Worm (Caenorhabditis elegans) whole organism, early embryonic: ENCODE results near the gene hsp-4.
"Not testable (repeated sequence)": the region's sequence is repeated elsewhere in the genome, so short reads cannot be mapped to it uniquely, and the experiment has no call there.

Experiments used
- B0310.2 ChIP-seq: sonication (generic microtip); optimal IDR thresholded peaks from 2 replicates; lab custom pipeline; 2016; ENCODE audit warnings: mild to moderate bottlenecking, missing genetic modification characterization, missing compliant biosample characterization
- F13C5.2 ChIP-seq: sonication (generic microtip); optimal IDR thresholded peaks from 2 replicates; lab custom pipeline; 2017; ENCODE audit warnings: mild to moderate bottlenecking, missing genetic modification characterization, inconsistent platforms, missing compliant biosample characterization
- aly-1 ChIP-seq: sonication (generic microtip); optimal IDR thresholded peaks from 2 replicates; lab custom pipeline; 2016; ENCODE audit warnings: missing genetic modification characterization, missing compliant biosample characterization
- ama-1 ChIP-seq: fragments of 150-350 bp; optimal IDR thresholded peaks from 2 replicates; lab custom pipeline; 2014
- ceh-13 ChIP-seq: fragments of 200-800 bp; sonication (Bioruptor generic); optimal IDR thresholded peaks from 2 replicates; lab custom pipeline; 2018; ENCODE audit warnings: mild to moderate bottlenecking, missing genetic modification characterization, missing compliant biosample characterization
- ceh-36 ChIP-seq: sonication (generic microtip); optimal IDR thresholded peaks from 2 replicates; lab custom pipeline; 2016; ENCODE audit warnings: missing genetic modification characterization, inconsistent platforms, missing compliant biosample characterization
- ets-7 ChIP-seq: sonication (generic microtip); optimal IDR thresholded peaks from 2 replicates; lab custom pipeline; 2016; ENCODE audit warnings: missing genotype, missing genetic modification characterization, missing compliant biosample characterization
- flt-1 ChIP-seq: fragments of 200-800 bp; sonication (Bioruptor generic); IDR thresholded peaks from 2 replicates; pipeline ENCODE4 v1.3.6; 2022; ENCODE audit warnings: missing genetic modification characterization, missing compliant biosample characterization
- hmbx-1 ChIP-seq: sonication (generic microtip); optimal IDR thresholded peaks from 2 replicates; lab custom pipeline; 2016; ENCODE audit warnings: mild to moderate bottlenecking, missing genetic modification characterization, missing compliant biosample characterization
- hmg-4 ChIP-seq: fragments of 200-800 bp; sonication (Bioruptor generic); optimal IDR thresholded peaks from 2 replicates; lab custom pipeline; 2018; ENCODE audit warnings: mild to moderate bottlenecking, missing genetic modification characterization, missing compliant biosample characterization
- hnd-1 ChIP-seq: sonication (generic microtip); optimal IDR thresholded peaks from 2 replicates; lab custom pipeline; 2016; ENCODE audit warnings: missing genetic modification characterization, missing compliant biosample characterization
- pes-1 ChIP-seq: fragments of 200-800 bp; sonication (Bioruptor generic); IDR thresholded peaks from 2 replicates; pipeline ENCODE4 v1.3.6; 2022; ENCODE audit warnings: missing genetic modification reagents, missing genetic modification characterization, missing compliant biosample characterization
- scrt-1 ChIP-seq: fragments of 200-800 bp; sonication (Bioruptor generic); IDR thresholded peaks from 2 replicates; pipeline ENCODE4 v1.3.6; 2022; ENCODE audit warnings: missing genetic modification characterization, missing compliant biosample characterization
- sea-1 ChIP-seq: fragments of 200-800 bp; sonication (Bioruptor generic); conservative IDR thresholded peaks from 2 replicates; pipeline ENCODE4 v1.3.6; 2022; ENCODE audit warnings: missing genetic modification characterization, missing compliant biosample characterization
- tbx-11 ChIP-seq: fragments of 200-800 bp; sonication (Bioruptor generic); IDR thresholded peaks from 2 replicates; pipeline ENCODE4 v1.3.6; 2022; ENCODE audit warnings: missing genetic modification characterization, missing compliant biosample characterization
- tbx-37 ChIP-seq: fragments of 200-800 bp; sonication (Bioruptor generic); conservative IDR thresholded peaks from 2 replicates; pipeline ENCODE4 v1.3.6; 2022; ENCODE audit warnings: missing genetic modification reagents, missing genetic modification characterization, missing compliant biosample characterization
- tra-4 ChIP-seq: sonication (generic microtip); optimal IDR thresholded peaks from 2 replicates; lab custom pipeline; 2017; ENCODE audit warnings: missing genetic modification characterization, missing compliant biosample characterization

Gene hsp-4

ce11 chrII:7379021-7379420, 26.6 kb upstream of the hsp-4 start, which contains the start of gene C07D10.6:
Gene C07D10.6 (plus strand): TSS chrII:7379321.
- no peak for TF ChIP-seq B0310.2 (tag; lab: Kevin White, UChicago)
- no peak for TF ChIP-seq ets-7 (tag; lab: Kevin White, UChicago)
- TF ChIP-seq ceh-13 (GFP tag; lab: Kevin White, UChicago): no peak

ce11 chrII:7374980-7375379, 22.5 kb upstream of the hsp-4 start, which contains the start of gene F43E2.1:
Gene F43E2.1 (plus strand): TSS chrII:7375280.
- TF ChIP-seq B0310.2 (tag; lab: Kevin White, UChicago) (no peak), ceh-36 (tag; lab: Kevin White, UChicago) (no peak), hmg-4 (GFP tag; lab: Kevin White, UChicago) (no peak), ceh-13 (GFP tag; lab: Kevin White, UChicago) (no peak), F13C5.2 (tag; lab: Kevin White, UChicago) (no peak), tbx-11 (GFP tag; lab: Robert Waterston, UW) (no peak), hmbx-1 (tag; lab: Kevin White, UChicago) (no peak), pes-1 (no peak)

ce11 chrII:7374143-7374542, 21.7 kb upstream of the hsp-4 start, which contains the start of the genes mtch-1 and rpb-4:
Gene mtch-1 (minus strand): TSS chrII:7374166.
Gene rpb-4 (plus strand): TSS chrII:7374495.
- TF ChIP-seq aly-1 (tag; lab: Kevin White, UChicago) (no peak), B0310.2 (tag; lab: Kevin White, UChicago) (no peak), tbx-11 (GFP tag; lab: Robert Waterston, UW) (no peak), ets-7 (tag; lab: Kevin White, UChicago) (no peak), F13C5.2 (tag; lab: Kevin White, UChicago) (no peak), flt-1 (GFP tag; lab: Robert Waterston, UW) (no peak), sea-1 (no peak), pes-1 (no peak), scrt-1 (GFP tag; lab: Robert Waterston, UW) (no peak), tra-4 (tag; lab: Kevin White, UChicago) (no peak), tbx-37 (GFP tag; lab: Robert Waterston, UW) (no peak), ama-1 (lab: Kevin White, UChicago) (no peak), hnd-1 (tag; lab: Kevin White, UChicago) (no peak), ceh-36 (tag; lab: Kevin White, UChicago) (no peak)

ce11 chrII:7370195-7370594, 17.8 kb upstream of the hsp-4 start, which contains the start of gene F43E2.11:
Gene F43E2.11 (minus strand): TSS chrII:7370295.
- not testable (repeated sequence) for TF ChIP-seq scrt-1 (GFP tag; lab: Robert Waterston, UW); hmg-4 (GFP tag; lab: Kevin White, UChicago); B0310.2 (tag; lab: Kevin White, UChicago)

ce11 chrII:7368761-7369160, 16.3 kb upstream of the hsp-4 start, which contains the start of gene F43E2.6:
Gene F43E2.6 (minus strand): TSS chrII:7368861.
- TF ChIP-seq F13C5.2 (tag; lab: Kevin White, UChicago): no peak
- no peak for TF ChIP-seq hnd-1 (tag; lab: Kevin White, UChicago)
- no peak for TF ChIP-seq scrt-1 (GFP tag; lab: Robert Waterston, UW)
- no peak for TF ChIP-seq ceh-13 (GFP tag; lab: Kevin White, UChicago)
- no peak for TF ChIP-seq sea-1
- TF ChIP-seq tbx-37 (GFP tag; lab: Robert Waterston, UW): no peak
- TF ChIP-seq tbx-11 (GFP tag; lab: Robert Waterston, UW): no peak

ce11 chrII:7363990-7364455, 11.6 kb upstream of the hsp-4 start, which contains the start of gene msra-1:
Gene msra-1 (minus strand): TSS chrII:7364040.
- TF ChIP-seq sea-1 (no peak), tbx-11 (GFP tag; lab: Robert Waterston, UW) (no peak), B0310.2 (tag; lab: Kevin White, UChicago) (no peak), hnd-1 (tag; lab: Kevin White, UChicago) (no peak), hmg-4 (GFP tag; lab: Kevin White, UChicago) (no peak), ceh-36 (tag; lab: Kevin White, UChicago) (no peak), tra-4 (tag; lab: Kevin White, UChicago) (no peak), ceh-13 (GFP tag; lab: Kevin White, UChicago) (no peak), scrt-1 (GFP tag; lab: Robert Waterston, UW) (no peak), hmbx-1 (tag; lab: Kevin White, UChicago) (no peak), F13C5.2 (tag; lab: Kevin White, UChicago) (no peak), ama-1 (lab: Kevin White, UChicago) (no peak), aly-1 (tag; lab: Kevin White, UChicago) (no peak), flt-1 (GFP tag; lab: Robert Waterston, UW) (no peak), tbx-37 (GFP tag; lab: Robert Waterston, UW) (no peak), pes-1 (no peak), ets-7 (tag; lab: Kevin White, UChicago) (no peak)

ce11 chrII:7358489-7358943, 6.1 kb upstream of the hsp-4 start, which contains the start of gene insc-1:
Gene insc-1 (plus strand): TSS chrII:7358893.
- TF ChIP-seq hnd-1 (tag; lab: Kevin White, UChicago) (no peak), F13C5.2 (tag; lab: Kevin White, UChicago) (no peak), ama-1 (lab: Kevin White, UChicago) (no peak), tbx-11 (GFP tag; lab: Robert Waterston, UW) (no peak), tra-4 (tag; lab: Kevin White, UChicago) (no peak)

ce11 chrII:7357176-7357575, 4.7 kb upstream of the hsp-4 start:
- TF ChIP-seq hmbx-1 (tag; lab: Kevin White, UChicago) (no peak), ama-1 (lab: Kevin White, UChicago) (no peak), hnd-1 (tag; lab: Kevin White, UChicago) (no peak), B0310.2 (tag; lab: Kevin White, UChicago) (no peak), flt-1 (GFP tag; lab: Robert Waterston, UW) (no peak), pes-1 (no peak), tra-4 (tag; lab: Kevin White, UChicago) (no peak), F13C5.2 (tag; lab: Kevin White, UChicago) (no peak), tbx-37 (GFP tag; lab: Robert Waterston, UW) (no peak), ets-7 (tag; lab: Kevin White, UChicago) (no peak), tbx-11 (GFP tag; lab: Robert Waterston, UW) (no peak), ceh-13 (GFP tag; lab: Kevin White, UChicago) (no peak), ceh-36 (tag; lab: Kevin White, UChicago) (no peak), hmg-4 (GFP tag; lab: Kevin White, UChicago) (no peak), scrt-1 (GFP tag; lab: Robert Waterston, UW) (no peak), aly-1 (tag; lab: Kevin White, UChicago) (no peak), sea-1 (no peak)
